Fruit fly (Drosophila melanogaster): ENCODE results near the gene 5PtaseI.
A peak's percentile ranks its signal among the peaks of the same experiment; 100 is the strongest.

The 5PtaseI gene

DNA sequence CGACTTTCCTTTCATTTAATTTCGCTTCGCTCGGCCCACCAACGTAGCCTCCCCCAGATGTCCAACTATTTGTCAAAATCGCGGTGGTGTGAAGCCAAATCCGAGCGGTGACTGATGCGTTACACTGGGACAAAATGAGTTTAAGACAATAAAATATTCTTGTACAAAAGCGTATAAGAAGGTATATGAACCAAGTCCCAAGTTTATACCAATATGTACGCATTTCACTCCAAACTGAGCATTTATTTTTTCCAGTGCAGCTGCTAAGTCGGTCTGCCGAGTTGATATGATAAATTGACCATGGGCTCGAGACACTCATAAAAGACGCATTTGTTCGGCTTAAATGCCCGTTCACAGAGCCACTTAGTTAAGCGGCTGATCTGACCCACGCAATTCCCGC lies 40.2 kb downstream of the 5PtaseI start (continued):
- TF ChIP-seq CG8290 (GFP tag; optimal IDR thresholded peaks at IDR 0.05) (no peak), CG8290 (tag; optimal IDR thresholded peaks at IDR 0.05) (no peak), CoRest (tag; optimal IDR thresholded peaks at IDR 0.05) (peak; percentile 43), CG11560 (tag; IDR thresholded peaks at IDR 0.05) (no peak), CG10147 (GFP tag; optimal IDR thresholded peaks at IDR 0.05) (no peak), CG2889 (GFP tag; IDR thresholded peaks at IDR 0.05) (no peak), lbe (GFP tag; optimal IDR thresholded peaks at IDR 0.05) (no peak), tna (GFP tag; IDR thresholded peaks at IDR 0.05; ENCODE audit: partially characterized antibody) (no peak), Mrtf (GFP tag; IDR thresholded peaks at IDR 0.05) (peak; percentile 26; the same call in 1 of the 3 replicates), btn (GFP tag; optimal IDR thresholded peaks at IDR 0.05) (no peak), CG3995 (GFP tag; optimal IDR thresholded peaks at IDR 0.05) (no peak), dm (GFP tag; optimal IDR thresholded peaks at IDR 0.05) (peak; percentile 6), CG4424 (GFP tag; optimal IDR thresholded peaks at IDR 0.05) (peak; percentile 58), run (tag; optimal IDR thresholded peaks at IDR 0.05) (no peak), Ets97D (GFP tag; optimal IDR thresholded peaks at IDR 0.05) (no peak), CG5180 (GFP tag; optimal IDR thresholded peaks at IDR 0.05) (peak; percentile 8), ac (GFP tag; optimal IDR thresholded peaks at IDR 0.05) (no peak), abd-A (tag; optimal IDR thresholded peaks at IDR 0.05) (no peak), usp (GFP tag; optimal IDR thresholded peaks at IDR 0.05) (no peak), CG34422 (GFP tag; IDR thresholded peaks at IDR 0.05) (0 out of 3 replicates have a peak, but pooled peaks have one; percentile 17), CG4328 (GFP tag; optimal IDR thresholded peaks at IDR 0.05) (no peak), CG2199 (GFP tag; IDR thresholded peaks at IDR 0.05) (peak; percentile 20; the same call in 1 of the 3 replicates), Dll (GFP tag; IDR thresholded peaks at IDR 0.05; ENCODE audit: partially characterized antibody) (no peak), CG6175 (GFP tag; IDR thresholded peaks at IDR 0.05) (no peak), sob (GFP tag; IDR thresholded peaks at IDR 0.05) (peak; percentile 77), exex (tag; optimal IDR thresholded peaks at IDR 0.05) (no peak), NC2β (GFP tag; optimal IDR thresholded peaks at IDR 0.05) (no peak), lola (GFP tag; optimal IDR thresholded peaks at IDR 0.05) (peak in 1 of 3 experiments; percentile 28), Fer3 (tag; optimal IDR thresholded peaks at IDR 0.05) (peak; percentile 43), Pdp1 (GFP tag; optimal IDR thresholded peaks at IDR 0.05) (peak in 1 of 2 experiments; percentile 50), Elba2 (GFP tag; optimal IDR thresholded peaks at IDR 0.05) (no peak), sug (tag; optimal IDR thresholded peaks at IDR 0.05) (no peak), Lhr (GFP tag; optimal IDR thresholded peaks at IDR 0.05) (no peak), CG9817 (tag; optimal IDR thresholded peaks at IDR 0.05) (peak; percentile 32), chinmo (GFP tag; IDR thresholded peaks at IDR 0.05; ENCODE audit: partially characterized antibody) (no peak), CG14710 (tag; optimal IDR thresholded peaks at IDR 0.05) (peak; percentile 21), Bdp1 (GFP tag; optimal IDR thresholded peaks at IDR 0.05) (peak; percentile 38), gce (GFP tag; IDR thresholded peaks at IDR 0.05) (no peak), sr (GFP tag; IDR thresholded peaks at IDR 0.05) (peak; percentile 58; the same call in 2 of the 3 replicates), ken (GFP tag; IDR thresholded peaks at IDR 0.05) (no peak), fd102C (GFP tag; optimal IDR thresholded peaks at IDR 0.05) (no peak), p53 (GFP tag; optimal IDR thresholded peaks at IDR 0.05) (no peak), otp (GFP tag; IDR thresholded peaks at IDR 0.05) (no peak), sim (GFP tag; IDR thresholded peaks at IDR 0.05) (0 out of 2 replicates have a peak, but pooled peaks have one; percentile 26), Bgb (GFP tag; IDR thresholded peaks at IDR 0.05; ENCODE audit: partially characterized antibody) (no peak), CG4617 (GFP tag; optimal IDR thresholded peaks at IDR 0.05; ENCODE audit: borderline replicate concordance) (no peak), CG32532 (GFP tag; IDR thresholded peaks at IDR 0.05) (no peak), Hand (GFP tag; optimal IDR thresholded peaks at IDR 0.05) (no peak), CG31365 (tag; optimal IDR thresholded peaks at IDR 0.05) (no peak), CG2202 (tag; optimal IDR thresholded peaks at IDR 0.05) (no peak), fd64A (GFP tag; optimal IDR thresholded peaks at IDR 0.05) (no peak)
